Fruit fly (Drosophila melanogaster): ENCODE results near the gene Piezo.

DNA sequence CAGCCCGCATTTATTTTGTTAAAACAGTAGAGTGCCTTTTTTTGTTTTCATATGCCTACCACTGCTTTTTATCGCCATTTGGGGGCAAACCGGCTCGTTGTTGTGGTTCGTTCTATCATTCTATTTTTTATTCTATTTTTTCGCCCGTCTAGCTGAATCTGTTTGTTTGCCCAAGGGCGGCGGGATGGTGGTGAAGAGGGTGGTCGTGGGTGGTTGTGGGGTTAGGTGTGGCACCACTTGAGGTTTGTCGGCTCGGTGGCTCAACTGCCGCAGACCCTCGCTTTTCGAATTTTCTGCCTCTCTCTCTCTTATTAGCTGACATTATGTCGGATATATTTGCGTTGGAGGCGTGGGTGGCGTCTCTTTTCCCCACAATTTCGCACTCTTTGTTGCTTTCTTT, 8.7 kb downstream of the Piezo start:
- TF ChIP-seq Hr83 (GFP tag; optimal IDR thresholded peaks at IDR 0.05; ENCODE audit: poor library complexity, severe bottlenecking) (no peak), tai (GFP tag; optimal IDR thresholded peaks at IDR 0.05) (no peak), jim (GFP tag; optimal IDR thresholded peaks at IDR 0.05) (no peak), CG32264 (GFP tag; optimal IDR thresholded peaks at IDR 0.05) (no peak), CrebA (GFP tag; optimal IDR thresholded peaks at IDR 0.05; ENCODE audit: borderline replicate concordance) (no peak), brk (GFP tag; optimal IDR thresholded peaks at IDR 0.05) (no peak), OdsH (GFP tag; optimal IDR thresholded peaks at IDR 0.05) (no peak), usp (GFP tag; optimal IDR thresholded peaks at IDR 0.05) (no peak), fru (GFP tag; optimal IDR thresholded peaks at IDR 0.05) (no peak), dl (GFP tag; optimal IDR thresholded peaks at IDR 0.05; ENCODE audit: insufficient read depth in 1 of 2, partially characterized antibody in 2 of 2) (no peak)
